Worm (Caenorhabditis elegans) whole organism, L3 larva: Measurements from ENCODE around the gene R05G6.5.

Experiments used
- ZK546.5 ChIP-seq: sonication (generic microtip); optimal IDR thresholded peaks from 2 replicates; lab custom pipeline; 2017; ENCODE audit warnings: missing biosample characterization, missing genetic modification characterization
- ceh-16 ChIP-seq: sonication (generic microtip); optimal IDR thresholded peaks from 2 replicates; lab custom pipeline; 2017; ENCODE audit warnings: missing biosample characterization, missing genetic modification characterization
- ceh-28 ChIP-seq: fragments of 150-350 bp; optimal IDR thresholded peaks from 2 replicates; lab custom pipeline; 2014; ENCODE audit warnings: missing biosample characterization, missing genetic modification reagents, missing genetic modification characterization
- fkh-10 ChIP-seq: sonication (generic microtip); optimal IDR thresholded peaks from 2 replicates; lab custom pipeline; 2017; ENCODE audit warnings: missing biosample characterization, missing genetic modification reagents, missing genetic modification characterization
- fos-1 ChIP-seq: fragments of 150-350 bp; optimal IDR thresholded peaks from 2 replicates; lab custom pipeline; 2014; ENCODE audit warnings: missing biosample characterization, missing genetic modification characterization
- lsy-12 ChIP-seq: sonication (generic microtip); optimal IDR thresholded peaks from 2 replicates; lab custom pipeline; 2016; ENCODE audit warnings: mild to moderate bottlenecking, missing genetic modification characterization, missing compliant biosample characterization
- mdl-1 ChIP-seq: fragments of 150-350 bp; optimal IDR thresholded peaks from 2 replicates; lab custom pipeline; 2014; ENCODE audit warnings: missing biosample characterization, missing genetic modification characterization
- nfya-1 ChIP-seq: sonication (generic microtip); optimal IDR thresholded peaks from 2 replicates; lab custom pipeline; 2017; ENCODE audit warnings: missing genetic modification characterization, mild to moderate bottlenecking, missing compliant biosample characterization, antibody characterized with exemption, moderate library complexity; ENCODE audit not compliant: insufficient read depth
- nhr-11 ChIP-seq: fragments of 150-350 bp; optimal IDR thresholded peaks from 2 replicates; lab custom pipeline; 2014; ENCODE audit warnings: missing biosample characterization, missing genetic modification characterization
- nhr-43 ChIP-seq: sonication (generic microtip); optimal IDR thresholded peaks from 2 replicates; lab custom pipeline; 2016; ENCODE audit warnings: mild to moderate bottlenecking, missing genetic modification characterization, missing compliant biosample characterization; ENCODE audit not compliant: poor library complexity, severe bottlenecking
- nhr-67 ChIP-seq: fragments of 150-350 bp; optimal IDR thresholded peaks from 2 replicates; lab custom pipeline; 2014; ENCODE audit warnings: missing biosample characterization, missing genetic modification characterization
- nhr-76 ChIP-seq: fragments of 150-350 bp; sonication (generic microtip); optimal IDR thresholded peaks from 5 replicates; lab custom pipeline; 2014; ENCODE audit warnings: missing biosample characterization, missing genetic modification characterization
- pha-4 ChIP-seq: fragments of 150-350 bp; optimal IDR thresholded peaks from 2 replicates; lab custom pipeline; 2014; ENCODE audit warnings: missing biosample characterization, missing genetic modification reagents, missing genetic modification characterization
- sea-2 ChIP-seq: fragments of 150-350 bp; sonication (generic microtip); optimal IDR thresholded peaks from 4 replicates; lab custom pipeline; 2014; ENCODE audit warnings: missing biosample characterization, missing genetic modification reagents, missing genetic modification characterization
- snpc-4 ChIP-seq: fragments of 150-350 bp; optimal IDR thresholded peaks from 2 replicates; lab custom pipeline; 2014; ENCODE audit warnings: missing biosample characterization, missing genetic modification characterization
- unc-62 ChIP-seq: fragments of 150-350 bp; sonication (generic microtip); optimal IDR thresholded peaks from 4 replicates; lab custom pipeline; 2014; ENCODE audit warnings: missing biosample characterization, missing genetic modification reagents, missing genetic modification characterization
- zag-1 ChIP-seq: fragments of 150-350 bp; optimal IDR thresholded peaks from 2 replicates; lab custom pipeline; 2014; ENCODE audit warnings: missing biosample characterization, missing genetic modification characterization

R05G6.5 gene

ce11 chrIV:7552958-7553553 is 44.9 kb downstream of the R05G6.5 start, which contains the start of gene dif-1 (continued):
- TF ChIP-seq snpc-4 (tag; lab: Kevin White, UChicago) (peak; percentile 41), sea-2 (GFP tag; lab: Kevin White, UChicago) (no peak), nhr-76 (no peak), fkh-10 (GFP tag; lab: Kevin White, UChicago) (no peak), ceh-28 (peak; percentile 26), zag-1 (tag; lab: Kevin White, UChicago) (no peak), fos-1 (tag; lab: Kevin White, UChicago) (no peak), ceh-16 (tag; lab: Kevin White, UChicago) (no peak)
- TF ChIP-seq, all 47 proteins: peak for 9

DNA sequence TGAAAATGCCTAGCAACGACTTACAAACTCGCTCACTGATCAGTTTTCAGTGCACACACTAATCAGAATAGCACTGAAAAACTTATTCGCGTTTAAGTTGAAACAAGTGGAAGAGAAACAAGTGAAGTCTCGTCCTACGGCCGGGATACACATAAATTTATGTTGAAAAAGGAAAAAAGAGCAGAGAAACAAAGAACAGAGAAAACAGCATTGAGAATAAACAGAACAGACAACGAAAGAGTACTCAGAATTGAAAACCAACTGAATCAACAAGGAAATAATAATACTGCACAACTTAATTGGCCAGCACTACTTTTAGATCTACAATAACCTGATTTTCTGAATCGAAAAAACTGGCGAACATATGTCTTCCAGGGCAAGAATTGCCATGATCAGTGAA is 46.2 kb downstream of the R05G6.5 start, which contains the start of gene F49E8.6:
Gene F49E8.6 (minus strand): TSS at position 317 of the 400 bp plus-strand sequence.
- no peak for TF ChIP-seq nhr-11
- no peak for TF ChIP-seq snpc-4 (tag; lab: Kevin White, UChicago)
- no peak for TF ChIP-seq unc-62 (GFP tag; lab: Kevin White, UChicago)
- no peak for TF ChIP-seq fkh-10 (GFP tag; lab: Kevin White, UChicago)
- peak; percentile 57 for TF ChIP-seq pha-4 (tag; lab: Kevin White, UChicago)
- TF ChIP-seq mdl-1: no peak
- TF ChIP-seq nhr-67 (tag; lab: Kevin White, UChicago): no peak
- TF ChIP-seq ZK546.5 (tag; lab: Kevin White, UChicago): no peak
- no peak for TF ChIP-seq lsy-12
- TF ChIP-seq fos-1 (tag; lab: Kevin White, UChicago): no peak
- TF ChIP-seq nfya-1 (tag; lab: Kevin White, UChicago): peak; percentile 6

DNA sequence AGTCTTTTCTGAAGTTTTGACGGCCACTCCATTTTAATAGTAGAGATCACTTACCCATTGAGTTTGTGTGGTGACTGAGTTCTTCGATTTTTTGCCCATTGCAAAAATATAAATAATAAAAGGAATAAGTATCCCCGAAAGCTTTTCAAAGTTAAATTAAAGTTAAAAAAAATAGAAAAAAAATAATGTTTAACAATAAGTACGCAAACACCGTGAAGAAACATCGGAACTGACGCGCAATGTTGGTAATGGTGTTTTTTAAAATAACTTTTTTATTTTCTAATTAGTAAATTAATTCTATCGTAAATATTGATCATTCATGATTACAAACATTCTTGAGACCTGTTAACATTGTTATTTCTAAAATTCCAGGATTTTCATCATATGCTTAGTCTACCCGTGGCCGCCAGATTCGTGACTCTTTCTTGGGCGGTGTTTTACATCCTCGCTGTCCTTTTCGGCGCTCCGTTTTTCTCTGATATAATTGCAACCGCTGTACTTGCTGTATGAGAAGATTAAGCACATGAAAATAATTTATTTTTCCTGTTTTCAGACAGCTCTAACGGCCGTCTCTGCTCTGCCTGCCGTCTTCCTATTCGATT is 48.2 kb downstream of the R05G6.5 start, which contains the start of the genes F49E8.7, F49E8.8 and nprl-2:
Gene F49E8.7 (minus strand): TSS at position 101 of the 602 bp plus-strand sequence.
Gene F49E8.8 (plus strand): TSS at position 373 of the 602 bp plus-strand sequence.
Gene nprl-2 (plus strand): TSS at position 552 of the 602 bp plus-strand sequence.
- TF ChIP-seq pha-4 (tag; lab: Kevin White, UChicago) (peak; percentile 32), nhr-76 (no peak)

DNA sequence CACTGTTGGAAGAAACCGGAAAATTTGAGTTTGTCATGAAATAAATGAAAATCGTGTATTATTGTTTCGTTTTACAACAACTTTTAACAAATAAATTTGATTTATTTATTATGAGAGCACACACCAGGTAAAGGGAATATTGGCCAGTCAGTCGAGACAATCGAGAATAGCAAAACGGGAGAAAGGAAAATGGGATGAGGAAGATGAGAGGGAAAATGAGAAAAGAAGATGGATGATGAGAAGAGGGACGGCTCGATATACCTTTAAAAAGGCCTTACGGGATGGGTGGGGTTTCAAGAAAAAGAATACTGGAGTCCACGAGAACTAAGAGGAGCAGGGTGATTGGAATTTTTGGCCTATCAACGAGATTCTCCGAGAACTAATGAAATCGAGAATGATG is 50.5 kb downstream of the R05G6.5 start:
- TF ChIP-seq nhr-43 (tag; lab: Kevin White, UChicago): no peak
- no peak for TF ChIP-seq lsy-12
